Fruit fly (Drosophila melanogaster) whole organism, embryonic: ENCODE measurements around the gene CG8379.

ENCODE experiments used
- Adf1 ChIP-seq: fragments of 200-800 bp; sonication (Bioruptor generic); IDR thresholded peaks from 2 replicates; pipeline ENCODE4 v1.3.6; 2022; ENCODE audit warnings: missing biosample characterization, missing genetic modification characterization
- CG12219 ChIP-seq: fragments of 200-800 bp; sonication (Bioruptor generic); optimal IDR thresholded peaks from 3 replicates; lab custom pipeline; 2018; ENCODE audit warnings: missing biosample characterization, mild to moderate bottlenecking, missing genetic modification characterization
- CG12299 ChIP-seq: fragments of 200-800 bp; sonication (Bioruptor generic); optimal IDR thresholded peaks from 2 replicates; lab custom pipeline; 2018; ENCODE audit warnings: missing biosample characterization, mild to moderate bottlenecking, missing genetic modification characterization
- CG12659 ChIP-seq: fragments of 200-800 bp; sonication (Bioruptor generic); optimal IDR thresholded peaks from 3 replicates; lab custom pipeline; 2017; ENCODE audit warnings: mild to moderate bottlenecking, missing biosample characterization, missing genetic modification reagents, missing genetic modification characterization
- CG13424 ChIP-seq: fragments of 200-800 bp; sonication (Bioruptor generic); optimal IDR thresholded peaks from 2 replicates; lab custom pipeline; 2019; ENCODE audit warnings: missing biosample characterization, mild to moderate bottlenecking, missing genetic modification characterization, moderate library complexity
- CG13775 ChIP-seq: fragments of 200-800 bp; sonication (Bioruptor generic); optimal IDR thresholded peaks from 3 replicates; lab custom pipeline; 2017; ENCODE audit warnings: missing biosample characterization, mild to moderate bottlenecking, missing genetic modification characterization
- CG15514 ChIP-seq: fragments of 200-800 bp; sonication (Bioruptor generic); optimal IDR thresholded peaks from 3 replicates; lab custom pipeline; 2017; ENCODE audit warnings: missing biosample characterization, missing genetic modification characterization, mild to moderate bottlenecking, moderate library complexity, missing genetic modification reagents
- CG16863 ChIP-seq: fragments of 200-800 bp; sonication (Bioruptor generic); optimal IDR thresholded peaks from 3 replicates; lab custom pipeline; 2016; ENCODE audit warnings: missing biosample characterization, missing genetic modification characterization
- CG17186 ChIP-seq: fragments of 200-800 bp; sonication (Bioruptor generic); optimal IDR thresholded peaks from 3 replicates; lab custom pipeline; 2017; ENCODE audit warnings: missing biosample characterization, missing genetic modification reagents, missing genetic modification characterization
- CG17568 ChIP-seq: fragments of 200-800 bp; sonication (Bioruptor generic); optimal IDR thresholded peaks from 2 replicates; lab custom pipeline; 2018; ENCODE audit warnings: missing biosample characterization, mild to moderate bottlenecking, missing genetic modification characterization, moderate library complexity
- CG2199 ChIP-seq: fragments of 200-800 bp; sonication (Bioruptor generic); IDR thresholded peaks from 3 replicates; pipeline ENCODE4 v1.3.6; 2022; ENCODE audit warnings: missing biosample characterization, missing genetic modification characterization
- CG2202 ChIP-seq: fragments of 200-800 bp; sonication (Bioruptor generic); optimal IDR thresholded peaks from 2 replicates; lab custom pipeline; 2018; ENCODE audit warnings: missing biosample characterization, mild to moderate bottlenecking, missing genetic modification characterization
- CG2678 ChIP-seq: fragments of 200-800 bp; sonication (Bioruptor generic); optimal IDR thresholded peaks from 3 replicates; lab custom pipeline; 2019; ENCODE audit warnings: missing biosample characterization, mild to moderate bottlenecking, missing genetic modification characterization, moderate library complexity
- CG3163 ChIP-seq: fragments of 200-800 bp; sonication (Bioruptor generic); optimal IDR thresholded peaks from 3 replicates; lab custom pipeline; 2016; ENCODE audit warnings: missing biosample characterization, missing genetic modification characterization
- CG33213 ChIP-seq: fragments of 200-800 bp; sonication (Bioruptor generic); optimal IDR thresholded peaks from 3 replicates; lab custom pipeline; 2016; ENCODE audit warnings: missing biosample characterization, missing genetic modification characterization
- CG3726 ChIP-seq: fragments of 200-800 bp; sonication (Bioruptor generic); IDR thresholded peaks from 3 replicates; pipeline ENCODE4, ENCODE4 v1.3.6; 2022; ENCODE audit warnings: missing biosample characterization, missing genetic modification characterization
- CG5180 ChIP-seq: fragments of 200-800 bp; sonication (Bioruptor generic); optimal IDR thresholded peaks from 3 replicates; lab custom pipeline; 2017; ENCODE audit warnings: missing biosample characterization, missing genetic modification characterization, mild to moderate bottlenecking, moderate library complexity, missing genetic modification reagents
- CG5953 ChIP-seq: fragments of 200-800 bp; sonication (Bioruptor generic); IDR thresholded peaks from 2 replicates; pipeline ENCODE4 v1.3.6; 2022; ENCODE audit warnings: missing biosample characterization, missing genetic modification characterization
- CG7963 ChIP-seq: fragments of 200-800 bp; sonication (Bioruptor generic); IDR thresholded peaks from 3 replicates; pipeline ENCODE4 v1.3.6; 2022; ENCODE audit warnings: missing biosample characterization, missing genetic modification characterization; ENCODE audit not compliant: partially characterized antibody
- CkIIα-i1 ChIP-seq: fragments of 200-800 bp; sonication (Bioruptor generic); IDR thresholded peaks from 2 replicates; pipeline ENCODE4 v1.3.6; 2022; ENCODE audit warnings: missing biosample characterization, missing genetic modification characterization
- D ChIP-seq, 2 experiments: fragments of 200-800 bp in 1 of 2; fragments of >200 bp in 1 of 2; sonication (Bioruptor generic) in 1 of 2; optimal IDR thresholded peaks; 2 replicates in 1 of 2; 3 replicates in 1 of 2; lab custom pipeline; 2017; ENCODE audit warnings: mild to moderate bottlenecking in 1 of 2, missing biosample characterization in 1 of 2, missing genetic modification characterization in 1 of 2, missing genetic modification reagents in 1 of 2
- D19A ChIP-seq: fragments of 200-800 bp; optimal IDR thresholded peaks from 3 replicates; lab custom pipeline; 2019; ENCODE audit warnings: missing biosample characterization, mild to moderate bottlenecking, missing genetic modification characterization, moderate library complexity
- Doc3 ChIP-seq: fragments of 200-800 bp; sonication (Bioruptor generic); IDR thresholded peaks from 3 replicates; pipeline ENCODE4 v1.3.6; 2022; ENCODE audit warnings: missing biosample characterization, missing genetic modification characterization; ENCODE audit not compliant: partially characterized antibody
- Dp ChIP-seq: fragments of 200-800 bp; sonication (Bioruptor generic); optimal IDR thresholded peaks from 2 replicates; lab custom pipeline; 2018; ENCODE audit warnings: missing biosample characterization, mild to moderate bottlenecking, missing genetic modification characterization, moderate library complexity
- Dref ChIP-seq: fragments of 200-800 bp; sonication (Bioruptor generic); IDR thresholded peaks from 2 replicates; pipeline ENCODE4 v1.3.6; 2022; ENCODE audit warnings: missing biosample characterization, missing genetic modification characterization
- E2f2 ChIP-seq: fragments of 200-800 bp; sonication (Bioruptor generic); IDR thresholded peaks from 2 replicates; pipeline ENCODE4 v1.3.6; 2022; ENCODE audit warnings: missing biosample characterization, missing genetic modification characterization
- Ets65A ChIP-seq: fragments of 200-800 bp; sonication (Bioruptor generic); peaks from one replicate; lab custom pipeline; 2016; ENCODE audit warnings: missing biosample characterization, missing genetic modification characterization
- MBD-R2 ChIP-seq: fragments of 200-800 bp; sonication (Bioruptor generic); IDR thresholded peaks from 2 replicates; pipeline ENCODE4 v1.3.6; 2022; ENCODE audit warnings: missing biosample characterization, missing genetic modification characterization
- MESR4 ChIP-seq: fragments of 200-800 bp; sonication (Bioruptor generic); optimal IDR thresholded peaks from 2 replicates; lab custom pipeline; 2018; ENCODE audit warnings: missing biosample characterization, mild to moderate bottlenecking, missing genetic modification characterization, moderate library complexity
- Med ChIP-seq: fragments of 200-800 bp; sonication (Bioruptor generic); peaks from one replicate; lab custom pipeline; 2016; ENCODE audit warnings: missing biosample characterization, missing genetic modification characterization, mild to moderate bottlenecking, inconsistent platforms, moderate library complexity
- Neu2 ChIP-seq: fragments of 200-800 bp; sonication (Bioruptor generic); optimal IDR thresholded peaks from 3 replicates; lab custom pipeline; 2016; ENCODE audit warnings: missing biosample characterization, missing genetic modification characterization, borderline replicate concordance
- Usf ChIP-seq: fragments of 200-800 bp; sonication (Bioruptor generic); optimal IDR thresholded peaks from 2 replicates; lab custom pipeline; 2017; ENCODE audit warnings: missing genotype, missing biosample characterization, missing genetic modification characterization
- amos ChIP-seq: fragments of 200-800 bp; sonication (Bioruptor generic); IDR thresholded peaks from 2 replicates; pipeline ENCODE4 v1.3.6; 2022; ENCODE audit warnings: missing biosample characterization, missing genetic modification characterization; ENCODE audit not compliant: partially characterized antibody
- ash1 ChIP-seq: fragments of 200-800 bp; sonication (Bioruptor generic); optimal IDR thresholded peaks from 2 replicates; lab custom pipeline; 2018; ENCODE audit warnings: missing biosample characterization, mild to moderate bottlenecking, missing genetic modification characterization
- caup ChIP-seq: fragments of 200-800 bp; sonication (Bioruptor generic); optimal IDR thresholded peaks from 3 replicates; lab custom pipeline; 2017; ENCODE audit warnings: missing biosample characterization, mild to moderate bottlenecking, missing genetic modification characterization, moderate library complexity; ENCODE audit not compliant: severe bottlenecking
- dan ChIP-seq: fragments of 200-800 bp; sonication (Bioruptor generic); IDR thresholded peaks from 2 replicates; pipeline ENCODE4 v1.3.6; 2022; ENCODE audit warnings: missing biosample characterization, missing genetic modification characterization
- dmrt11E ChIP-seq: fragments of 200-800 bp; sonication (Bioruptor generic); optimal IDR thresholded peaks from 3 replicates; lab custom pipeline; 2018; ENCODE audit warnings: missing biosample characterization, mild to moderate bottlenecking, missing genetic modification characterization, moderate library complexity
- hbn ChIP-seq: fragments of 200-800 bp; sonication (Bioruptor generic); IDR thresholded peaks from 2 replicates; pipeline ENCODE4 v1.3.6; 2022; ENCODE audit warnings: missing biosample characterization, missing genetic modification characterization; ENCODE audit not compliant: partially characterized antibody
- lilli ChIP-seq: fragments of 200-800 bp; sonication (Bioruptor generic); optimal IDR thresholded peaks from 3 replicates; lab custom pipeline; 2016; ENCODE audit warnings: missing biosample characterization, missing genetic modification characterization
- mam ChIP-seq: fragments of 200-800 bp; sonication (Bioruptor generic); optimal IDR thresholded peaks from 3 replicates; lab custom pipeline; 2016; ENCODE audit warnings: missing biosample characterization, missing genetic modification characterization
- pzg ChIP-seq: fragments of 200-800 bp; sonication (Bioruptor generic); optimal IDR thresholded peaks from 3 replicates; lab custom pipeline; 2018; ENCODE audit warnings: missing biosample characterization, mild to moderate bottlenecking, missing genetic modification characterization, moderate library complexity
- rib ChIP-seq: fragments of 200-800 bp; sonication (Bioruptor generic); IDR thresholded peaks from 2 replicates; pipeline ENCODE4 v1.3.6; 2022; ENCODE audit warnings: missing biosample characterization, missing genetic modification characterization
- scrt ChIP-seq: fragments of 200-800 bp; sonication (Bioruptor generic); optimal IDR thresholded peaks from 2 replicates; lab custom pipeline; 2018; ENCODE audit warnings: missing biosample characterization, mild to moderate bottlenecking, missing genetic modification characterization, moderate library complexity
- sens ChIP-seq: fragments of 200-800 bp; sonication (Bioruptor generic); peaks from one replicate; lab custom pipeline; 2016; ENCODE audit warnings: missing biosample characterization, missing genetic modification characterization
- tin ChIP-seq: fragments of 200-800 bp; sonication (Bioruptor generic); optimal IDR thresholded peaks from 3 replicates; lab custom pipeline; 2016; ENCODE audit warnings: missing biosample characterization, missing genetic modification characterization
- vfl ChIP-seq: fragments of 200-800 bp; sonication (Bioruptor generic); optimal IDR thresholded peaks from 2 replicates; lab custom pipeline; 2016; ENCODE audit warnings: missing biosample characterization, missing genetic modification characterization
- wor ChIP-seq: fragments of 200-800 bp; sonication (Bioruptor generic); IDR thresholded peaks from 2 replicates; pipeline ENCODE4 v1.3.6; 2022; ENCODE audit warnings: missing biosample characterization, missing genetic modification characterization
- zfh1 ChIP-seq: fragments of 200-800 bp; sonication (Bioruptor generic); IDR thresholded peaks from 3 replicates; pipeline ENCODE4 v1.3.6; 2022; ENCODE audit warnings: missing biosample characterization, missing genetic modification characterization

The CG8379 gene

DNA sequence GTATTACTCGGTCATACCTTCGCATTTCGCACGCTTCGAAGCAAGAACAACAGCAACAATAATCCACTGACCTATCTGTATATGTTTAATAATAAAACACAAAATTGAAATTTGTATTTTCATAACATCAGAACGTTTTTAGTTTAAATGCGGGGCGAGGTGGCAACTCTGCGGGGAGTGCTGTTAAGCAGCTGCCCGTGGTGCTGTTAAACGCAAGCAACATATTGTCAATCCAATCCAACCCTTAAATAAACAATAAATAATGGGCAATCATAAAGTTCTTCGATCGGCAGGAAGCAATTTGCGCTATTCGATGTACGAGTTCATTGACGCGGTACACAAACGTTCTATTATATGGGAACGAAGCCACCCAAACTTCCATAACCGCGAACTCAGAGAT is 18.1 kb upstream of the CG8379 start, which contains the start of gene hng2 (continued):
- TF ChIP-seq CG2678 (tag; lab: Kevin White, UChicago), result no peak
- peak; percentile 44 for TF ChIP-seq Med (GFP tag; lab: Kevin White, UChicago)
- no peak for TF ChIP-seq CG13775
- TF ChIP-seq Dp (GFP tag; lab: Kevin White, UChicago), result peak; percentile 22
- TF ChIP-seq CG2202 (tag; lab: Kevin White, UChicago), result no peak
- TF ChIP-seq CG17186, result peak; percentile 99
- peak; percentile 34; the same call in 1 of the 2 replicates for TF ChIP-seq Dref
- TF ChIP-seq pzg (GFP tag; lab: Kevin White, UChicago), result peak; percentile 36
- TF ChIP-seq MESR4 (GFP tag; lab: Kevin White, UChicago), result peak; percentile 16
- no peak for TF ChIP-seq CG17568 (GFP tag; lab: Kevin White, UChicago)
- 0 out of 3 replicates have a peak, but pooled peaks have one; percentile 49 for TF ChIP-seq CG2199 (GFP tag; lab: Robert Waterston, UW)
- TF ChIP-seq CkIIα-i1 (GFP tag; lab: Robert Waterston, UW), result no peak

DNA sequence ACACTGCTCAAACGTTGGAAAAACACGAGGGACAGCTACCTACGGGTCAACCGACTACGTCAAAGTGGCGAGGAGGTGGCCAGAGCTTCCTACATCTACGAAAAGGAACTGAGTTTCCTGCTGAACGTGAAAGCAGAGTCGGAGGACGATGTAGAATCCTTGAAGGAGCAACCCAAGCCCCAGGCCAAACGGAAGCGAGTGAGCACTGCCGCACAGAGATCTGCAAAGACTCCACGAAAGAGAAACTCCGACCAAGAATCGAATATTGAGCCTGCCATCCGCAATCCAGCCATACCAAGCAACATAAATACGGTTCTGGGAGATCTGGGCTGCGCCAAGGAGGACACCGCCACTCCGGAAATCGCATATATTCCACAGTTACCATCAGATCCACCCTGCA is 17.6 kb upstream of the CG8379 start:
- TF ChIP-seq wor (GFP tag; lab: Robert Waterston, UW) (no peak), CG12219 (GFP tag; lab: Kevin White, UChicago) (no peak), amos (0 out of 2 replicates have a peak, but pooled peaks have one; percentile 11), sens (GFP tag; lab: Kevin White, UChicago) (peak; percentile 61), D (optimal IDR thresholded peaks at IDR 0.05; lab: Kevin White, UChicago) (peak; percentile 16), D (GFP tag; optimal IDR thresholded peaks at IDR 0.05; lab: Kevin White, UChicago) (no peak), vfl (no peak), CG7963 (GFP tag; lab: Robert Waterston, UW) (0 out of 3 replicates have a peak, but pooled peaks have one; percentile 54), Usf (GFP tag; lab: Kevin White, UChicago) (no peak), zfh1 (GFP tag; lab: Robert Waterston, UW) (0 out of 3 replicates have a peak, but pooled peaks have one; percentile 31), CG5180 (GFP tag; lab: Kevin White, UChicago) (no peak), tin (GFP tag; lab: Kevin White, UChicago) (no peak), CG33213 (GFP tag; lab: Kevin White, UChicago) (no peak), ash1 (GFP tag; lab: Kevin White, UChicago) (no peak), rib (GFP tag; lab: Robert Waterston, UW) (no peak), Adf1 (GFP tag; lab: Robert Waterston, UW) (no peak)

DNA sequence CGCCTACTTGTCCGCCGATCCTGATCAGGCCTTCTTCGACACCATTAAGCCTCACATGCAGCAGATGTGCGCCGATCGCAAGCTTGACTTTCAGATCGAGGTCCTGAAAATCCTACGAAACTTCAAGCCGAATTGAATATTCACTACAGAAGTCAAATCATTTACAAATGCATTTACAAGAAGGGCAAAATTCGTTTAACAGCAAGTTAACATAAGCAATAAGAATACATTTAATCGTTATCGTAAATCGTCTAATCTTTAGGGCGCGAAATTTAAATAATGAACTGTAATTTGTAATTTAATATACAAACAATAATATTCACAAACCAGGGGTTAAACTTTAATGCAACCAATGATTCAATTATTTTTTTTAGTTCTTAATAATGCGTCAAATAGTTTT is 17.2 kb upstream of the CG8379 start:
- no peak for TF ChIP-seq CG13424 (tag; lab: Kevin White, UChicago)
- no peak for TF ChIP-seq scrt (GFP tag; lab: Kevin White, UChicago)
- TF ChIP-seq CG12659 (GFP tag; lab: Kevin White, UChicago), result no peak
- no peak for TF ChIP-seq mam (GFP tag; lab: Kevin White, UChicago)
- TF ChIP-seq CG15514 (GFP tag; lab: Kevin White, UChicago), result no peak
- TF ChIP-seq dmrt11E (tag; lab: Kevin White, UChicago), result no peak
- no peak for TF ChIP-seq dan (GFP tag; lab: Robert Waterston, UW)
- TF ChIP-seq Dp (GFP tag; lab: Kevin White, UChicago), result peak; percentile 72
- TF ChIP-seq Ets65A (GFP tag; lab: Kevin White, UChicago), result no peak
- no peak for TF ChIP-seq caup
- TF ChIP-seq CG3163 (GFP tag; lab: Kevin White, UChicago), result no peak
- TF ChIP-seq CG12299, result no peak
- TF ChIP-seq hbn (GFP tag; lab: Robert Waterston, UW), result no peak
- no peak for TF ChIP-seq CG5953 (GFP tag; lab: Robert Waterston, UW)
- no peak for TF ChIP-seq MBD-R2 (GFP tag; lab: Robert Waterston, UW)
- no peak for TF ChIP-seq CG16863 (GFP tag; lab: Kevin White, UChicago)
- TF ChIP-seq Neu2 (GFP tag; lab: Kevin White, UChicago), result no peak
- peak; percentile 78 for TF ChIP-seq E2f2 (GFP tag; lab: Robert Waterston, UW)
- TF ChIP-seq Doc3, result no peak
- TF ChIP-seq lilli (GFP tag; lab: Kevin White, UChicago), result no peak
- no peak for TF ChIP-seq CG3726
- peak; percentile 59 for TF ChIP-seq D19A (tag; lab: Kevin White, UChicago)
